Fruit fly (Drosophila melanogaster): ENCODE data around the gene Vps8.

Vps8 gene

dm6 chr3L:6446553-6446952 lies 48.5 kb downstream of the Vps8 start (continued):
- TF ChIP-seq eg (GFP tag; IDR thresholded peaks at IDR 0.05): peak; percentile 41; the same call in 1 of the 3 replicates
- TF ChIP-seq CG34406 (GFP tag; optimal IDR thresholded peaks at IDR 0.05): peak; percentile 43
- peak; percentile 18 for TF ChIP-seq Ets21C (GFP tag; optimal IDR thresholded peaks at IDR 0.05)
- TF ChIP-seq CG11294 (GFP tag; IDR thresholded peaks at IDR 0.05): no peak
- peak; percentile 45 for TF ChIP-seq CG4318 (GFP tag; optimal IDR thresholded peaks at IDR 0.05)
- no peak for TF ChIP-seq CG9139 (GFP tag; optimal IDR thresholded peaks at IDR 0.05)
- TF ChIP-seq CG8632 (GFP tag; optimal IDR thresholded peaks at IDR 0.05): peak; percentile 48
- peak; percentile 8 to 43 for TF ChIP-seq salr (GFP tag; optimal IDR thresholded peaks at IDR 0.05)
- TF ChIP-seq Lpt (GFP tag; optimal IDR thresholded peaks at IDR 0.05): peak; percentile 48
- TF ChIP-seq CG16779 (tag; optimal IDR thresholded peaks at IDR 0.05): no peak
- no peak for TF ChIP-seq Hr38 (GFP tag; optimal IDR thresholded peaks at IDR 0.05)
- no peak for TF ChIP-seq CG7368 (GFP tag; optimal IDR thresholded peaks at IDR 0.05)
- peak; percentile 60; the same call in 2 of the 3 replicates for TF ChIP-seq CG8119 (GFP tag; IDR thresholded peaks at IDR 0.05)
- TF ChIP-seq Met (GFP tag; optimal IDR thresholded peaks at IDR 0.05): peak; percentile 62

dm6 chr3L:6443235-6443634 lies 51.9 kb downstream of the Vps8 start:
- TF ChIP-seq CG3032 (tag; optimal IDR thresholded peaks at IDR 0.05) (no peak), esn (GFP tag; optimal IDR thresholded peaks at IDR 0.05) (no peak), CG11294 (GFP tag; IDR thresholded peaks at IDR 0.05) (no peak), eg (GFP tag; IDR thresholded peaks at IDR 0.05) (no peak), topi (GFP tag; optimal IDR thresholded peaks at IDR 0.05) (no peak), svp (GFP tag) (peak; percentile 52), CG9139 (GFP tag; optimal IDR thresholded peaks at IDR 0.05) (no peak), Hr38 (GFP tag; optimal IDR thresholded peaks at IDR 0.05) (no peak), CG32006 (GFP tag; optimal IDR thresholded peaks at IDR 0.05) (no peak), Eip78C (GFP tag) (peak; percentile 60), CG3919 (GFP tag; optimal IDR thresholded peaks at IDR 0.05) (no peak), achi (GFP tag; optimal IDR thresholded peaks at IDR 0.05) (no peak)

Data from whole organism, prepupa.